Fruit fly (Drosophila melanogaster): ENCODE data around the gene Daxx.

Daxx gene

DNA sequence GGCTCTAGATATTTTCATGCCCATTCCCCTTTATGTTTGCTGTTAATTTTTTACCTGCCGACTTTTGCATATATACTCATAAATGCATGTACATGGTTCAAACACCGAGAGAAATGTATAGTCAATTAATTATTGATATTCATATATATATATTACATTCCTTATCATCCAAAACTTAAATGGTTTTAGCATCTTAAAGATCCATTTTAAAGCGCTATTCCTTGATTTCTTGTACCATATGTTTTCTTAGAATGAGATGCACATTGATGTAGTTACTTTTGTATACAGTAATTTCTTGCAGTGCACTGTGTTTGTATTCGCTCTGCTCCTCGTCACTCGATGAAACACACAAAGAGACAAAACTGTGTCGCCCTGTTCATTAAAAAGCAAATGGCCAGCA is 27.9 kb downstream of the Daxx start (continued):
- TF ChIP-seq nmo (GFP tag; optimal IDR thresholded peaks at IDR 0.05) = peak; percentile 40
- no peak for TF ChIP-seq NFAT (GFP tag; IDR thresholded peaks at IDR 0.05)
- no peak for TF ChIP-seq sob (GFP tag; IDR thresholded peaks at IDR 0.05)
- 0 out of 2 replicates have a peak, but pooled peaks have one; percentile 34 for TF ChIP-seq CG4404 (GFP tag; IDR thresholded peaks at IDR 0.05)
- TF ChIP-seq az2 (GFP tag; optimal IDR thresholded peaks at IDR 0.05) = peak; percentile 29
- no peak for TF ChIP-seq lov (optimal IDR thresholded peaks at IDR 0.05)
- no peak for TF ChIP-seq lov (GFP tag; IDR thresholded peaks at IDR 0.05)
- TF ChIP-seq CG30403 (GFP tag; optimal IDR thresholded peaks at IDR 0.05) = no peak
- TF ChIP-seq nom (GFP tag; optimal IDR thresholded peaks at IDR 0.05) = no peak
- no peak for TF ChIP-seq CG7357 (GFP tag; IDR thresholded peaks at IDR 0.05)
- TF ChIP-seq Side (GFP tag; optimal IDR thresholded peaks at IDR 0.05) = no peak
- TF ChIP-seq CG6791 (GFP tag; IDR thresholded peaks at IDR 0.05; ENCODE audit: partially characterized antibody) = no peak
- no peak for TF ChIP-seq shn (GFP tag; optimal IDR thresholded peaks at IDR 0.05)
- TF ChIP-seq CG33213 (GFP tag; optimal IDR thresholded peaks at IDR 0.05) = no peak
- TF ChIP-seq Nf-YC (tag; optimal IDR thresholded peaks at IDR 0.05) = no peak
- TF ChIP-seq Doc3 (GFP tag; IDR thresholded peaks at IDR 0.05; ENCODE audit: partially characterized antibody) = no peak
- TF ChIP-seq gce (GFP tag; IDR thresholded peaks at IDR 0.05) = no peak
- no peak for TF ChIP-seq Mrtf (GFP tag; IDR thresholded peaks at IDR 0.05)
- TF ChIP-seq ac (GFP tag; optimal IDR thresholded peaks at IDR 0.05) = no peak
- TF ChIP-seq CG6254 (GFP tag; optimal IDR thresholded peaks at IDR 0.05) = peak; percentile 28
- peak; percentile 40 for TF ChIP-seq Blimp-1 (GFP tag; optimal IDR thresholded peaks at IDR 0.05)
- no peak for TF ChIP-seq CG8290 (GFP tag; optimal IDR thresholded peaks at IDR 0.05)
- TF ChIP-seq CG8290 (tag; optimal IDR thresholded peaks at IDR 0.05) = no peak
- TF ChIP-seq CG14965 (GFP tag; optimal IDR thresholded peaks at IDR 0.05; ENCODE audit: borderline replicate concordance) = no peak
- TF ChIP-seq CG7987 (GFP tag; optimal IDR thresholded peaks at IDR 0.05) = no peak
- TF ChIP-seq nerfin-2 (GFP tag; IDR thresholded peaks at IDR 0.05; ENCODE audit: partially characterized antibody) = no peak
- TF ChIP-seq gem (tag; optimal IDR thresholded peaks at IDR 0.05) = peak; percentile 69
- TF ChIP-seq CG4820 (GFP tag; optimal IDR thresholded peaks at IDR 0.05) = no peak
- TF ChIP-seq CG10267 (tag; optimal IDR thresholded peaks at IDR 0.05) = peak; percentile 13
- peak; percentile 16 for TF ChIP-seq Hr3 (GFP tag; optimal IDR thresholded peaks at IDR 0.05)
- no peak for TF ChIP-seq B-H1 (GFP tag; IDR thresholded peaks at IDR 0.05)
- TF ChIP-seq TFAM (GFP tag; optimal IDR thresholded peaks at IDR 0.05) = no peak
- no peak for TF ChIP-seq CG11560 (tag; IDR thresholded peaks at IDR 0.05)
- TF ChIP-seq CG34224 (GFP tag; IDR thresholded peaks at IDR 0.05; ENCODE audit: partially characterized antibody) = no peak
- TF ChIP-seq CG18619 (GFP tag; optimal IDR thresholded peaks at IDR 0.05) = no peak
- no peak for TF ChIP-seq caup (GFP tag; optimal IDR thresholded peaks at IDR 0.05; ENCODE audit: severe bottlenecking)
- no peak for TF ChIP-seq ERR (GFP tag; optimal IDR thresholded peaks at IDR 0.05)
- 0 out of 2 replicates have a peak, but pooled peaks have one; percentile 20 for TF ChIP-seq CG17328 (GFP tag; IDR thresholded peaks at IDR 0.05)
- no peak for TF ChIP-seq br (optimal IDR thresholded peaks at IDR 0.05)
- TF ChIP-seq CG18476 (GFP tag; optimal IDR thresholded peaks at IDR 0.05) = no peak
- TF ChIP-seq CG2712 (tag; optimal IDR thresholded peaks at IDR 0.05) = peak; percentile 47
- no peak for TF ChIP-seq CG12071 (GFP tag; optimal IDR thresholded peaks at IDR 0.05)
- no peak for TF ChIP-seq gfzf (GFP tag; optimal IDR thresholded peaks at IDR 0.05)
- TF ChIP-seq CG31365 (tag; optimal IDR thresholded peaks at IDR 0.05) = no peak
- no peak for TF ChIP-seq CG15011 (GFP tag; optimal IDR thresholded peaks at IDR 0.05)
- no peak for TF ChIP-seq jumu (GFP tag; optimal IDR thresholded peaks at IDR 0.05)
- no peak for TF ChIP-seq CG3838 (GFP tag; optimal IDR thresholded peaks at IDR 0.05)
- no peak for TF ChIP-seq Lhr (GFP tag; optimal IDR thresholded peaks at IDR 0.05)
- TF ChIP-seq CG3726 (GFP tag; IDR thresholded peaks at IDR 0.05) = no peak
- TF ChIP-seq dati (GFP tag; IDR thresholded peaks at IDR 0.05) = no peak
- no peak for TF ChIP-seq insv (GFP tag; optimal IDR thresholded peaks at IDR 0.05)
- TF ChIP-seq jigr1 (GFP tag; IDR thresholded peaks at IDR 0.05) = no peak

Measured in whole organism, embryonic.